Worm (Caenorhabditis elegans): ENCODE measurements around the gene lsm-1.

- TF ChIP-seq ama-1 (optimal IDR thresholded peaks at IDR 0.05) = no peak
- TF ChIP-seq pqm-1 (tag; optimal IDR thresholded peaks at IDR 0.05) = no peak
- no peak for TF ChIP-seq ref-2 (tag; optimal IDR thresholded peaks at IDR 0.05)
Measured at ce11 chrII:11153080-11153479, 26.3 kb downstream of the lsm-1 start.

Measured in whole organism, late embryonic.